Worm (Caenorhabditis elegans): ENCODE measurements around the gene F57B1.9.

F57B1.9 gene

ce11 chrV:13197823-13198222 lies at the start of gene F57B1.9:
TSS of gene F57B1.9 (minus strand) at chrV:13197923.
- TF ChIP-seq nhr-25 (tag; optimal IDR thresholded peaks at IDR 0.05) (peak; percentile 55), blmp-1 (tag; optimal IDR thresholded peaks at IDR 0.05; ENCODE audit: insufficient read depth) (no peak)

ce11 chrV:13243205-13243604 lies 45.5 kb upstream of the F57B1.9 start:
- TF ChIP-seq ztf-1 (GFP tag; conservative IDR thresholded peaks at IDR 0.05) (no peak), ztf-11 (tag; optimal IDR thresholded peaks at IDR 0.05) (no peak), ceh-16 (tag; optimal IDR thresholded peaks at IDR 0.05) (no peak), elt-1 (tag; optimal IDR thresholded peaks at IDR 0.05) (no peak), fos-1 (tag; optimal IDR thresholded peaks at IDR 0.05) (peak; percentile 17), blmp-1 (tag; optimal IDR thresholded peaks at IDR 0.05; ENCODE audit: insufficient read depth) (peak; percentile 8), nhr-25 (tag; optimal IDR thresholded peaks at IDR 0.05) (no peak), crh-2 (tag; optimal IDR thresholded peaks at IDR 0.05) (no peak), skn-1 (tag; optimal IDR thresholded peaks at IDR 0.05) (no peak), sem-4 (tag; optimal IDR thresholded peaks at IDR 0.05) (peak; percentile 40), egl-27 (tag; optimal IDR thresholded peaks at IDR 0.05) (peak; percentile 60), R02D3.7 (tag; optimal IDR thresholded peaks at IDR 0.05) (no peak), ztf-4 (tag; optimal IDR thresholded peaks at IDR 0.05) (no peak), sma-9 (GFP tag; optimal IDR thresholded peaks at IDR 0.05) (peak; percentile 99), sma-9 (tag; optimal IDR thresholded peaks at IDR 0.05) (no peak), nhr-21 (tag; optimal IDR thresholded peaks at IDR 0.05) (peak; percentile 62)

ce11 chrV:13236507-13236906 lies 38.8 kb upstream of the F57B1.9 start, which contains the start of gene dmd-10:
TSS of gene dmd-10 (minus strand) at chrV:13236607.
- TF ChIP-seq elt-3 (tag; optimal IDR thresholded peaks at IDR 0.05), result no peak
- TF ChIP-seq mdl-1 (tag; optimal IDR thresholded peaks at IDR 0.05), result no peak
- no peak for TF ChIP-seq alr-1 (tag; optimal IDR thresholded peaks at IDR 0.05)
- no peak for TF ChIP-seq dmd-4 (tag; optimal IDR thresholded peaks at IDR 0.05)
- no peak for TF ChIP-seq nhr-23 (tag; optimal IDR thresholded peaks at IDR 0.05)
- TF ChIP-seq ceh-16 (tag; optimal IDR thresholded peaks at IDR 0.05), result no peak
- TF ChIP-seq R02D3.7 (tag; optimal IDR thresholded peaks at IDR 0.05), result no peak
- no peak for TF ChIP-seq mbf-1 (tag; optimal IDR thresholded peaks at IDR 0.05)
- no peak for TF ChIP-seq ztf-1 (GFP tag; conservative IDR thresholded peaks at IDR 0.05)
- no peak for TF ChIP-seq Y55F3AM.14 (GFP tag; optimal IDR thresholded peaks at IDR 0.05)
- TF ChIP-seq sma-9 (GFP tag; optimal IDR thresholded peaks at IDR 0.05), result no peak
- no peak for TF ChIP-seq sma-9 (tag; optimal IDR thresholded peaks at IDR 0.05)
- no peak for TF ChIP-seq nhr-77 (tag; optimal IDR thresholded peaks at IDR 0.05)
- TF ChIP-seq lin-39 (tag; optimal IDR thresholded peaks at IDR 0.05), result no peak

ce11 chrV:13235313-13235712 lies 37.6 kb upstream of the F57B1.9 start:
- peak; percentile 24 for TF ChIP-seq ztf-4 (tag; optimal IDR thresholded peaks at IDR 0.05)
- TF ChIP-seq ztf-1 (GFP tag; conservative IDR thresholded peaks at IDR 0.05), result no peak
- no peak for TF ChIP-seq sma-3 (GFP tag; optimal IDR thresholded peaks at IDR 0.05)
- no peak for TF ChIP-seq peb-1 (tag; optimal IDR thresholded peaks at IDR 0.05)
- peak; percentile 55 for TF ChIP-seq skn-1 (tag; optimal IDR thresholded peaks at IDR 0.05)
- TF ChIP-seq nhr-237 (tag; optimal IDR thresholded peaks at IDR 0.05), result no peak
- TF ChIP-seq R02D3.7 (tag; optimal IDR thresholded peaks at IDR 0.05), result no peak
- TF ChIP-seq aly-2 (tag; optimal IDR thresholded peaks at IDR 0.05), result no peak
- TF ChIP-seq nhr-77 (tag; optimal IDR thresholded peaks at IDR 0.05), result no peak

- TF ChIP-seq unc-55 (GFP tag; optimal IDR thresholded peaks at IDR 0.05), result no peak
- no peak for TF ChIP-seq peb-1 (tag; optimal IDR thresholded peaks at IDR 0.05)
- no peak for TF ChIP-seq nhr-21 (tag; optimal IDR thresholded peaks at IDR 0.05)
- no peak for TF ChIP-seq R02D3.7 (tag; optimal IDR thresholded peaks at IDR 0.05)
- TF ChIP-seq dmd-4 (tag; optimal IDR thresholded peaks at IDR 0.05), result no peak
- TF ChIP-seq F13H6.1 (tag; optimal IDR thresholded peaks at IDR 0.05), result no peak
- no peak for TF ChIP-seq nhr-11 (tag; optimal IDR thresholded peaks at IDR 0.05)
Measured at ce11 chrV:13229538-13229937, 31.8 kb upstream of the F57B1.9 start.

ce11 chrV:13221066-13221465 lies 23.3 kb upstream of the F57B1.9 start:
- TF ChIP-seq fos-1 (tag; optimal IDR thresholded peaks at IDR 0.05) (no peak), nhr-11 (tag; optimal IDR thresholded peaks at IDR 0.05) (no peak), lin-39 (tag; optimal IDR thresholded peaks at IDR 0.05) (no peak), unc-39 (tag; optimal IDR thresholded peaks at IDR 0.05) (no peak), mab-5 (tag; optimal IDR thresholded peaks at IDR 0.05) (no peak), mdl-1 (tag; optimal IDR thresholded peaks at IDR 0.05) (no peak)

Data from whole organism, L2 larva.